Worm (Caenorhabditis elegans) whole organism, midembryonic: ENCODE measurements around the gene scl-10.

ENCODE experiments used
- T22C8.4 ChIP-seq: fragments of 200-800 bp; sonication (Bioruptor generic); IDR thresholded peaks from 2 replicates; pipeline ENCODE4 v1.3.6; 2022; ENCODE audit warnings: missing genetic modification characterization, missing compliant biosample characterization
- cog-1 ChIP-seq: sonication (generic microtip); optimal IDR thresholded peaks from 2 replicates; lab custom pipeline; 2016; ENCODE audit warnings: missing genetic modification characterization, missing compliant biosample characterization
- flt-1 ChIP-seq: fragments of 200-800 bp; sonication (Bioruptor generic); IDR thresholded peaks from 2 replicates; pipeline ENCODE4 v1.3.6; 2022; ENCODE audit warnings: missing genetic modification characterization, missing compliant biosample characterization
- klf-2 ChIP-seq: fragments of 200-800 bp; sonication (Bioruptor generic); conservative IDR thresholded peaks from 2 replicates; pipeline ENCODE4 v1.3.6; 2022; ENCODE audit warnings: missing genetic modification reagents, missing genetic modification characterization, missing compliant biosample characterization
- med-1 ChIP-seq: sonication (generic microtip); optimal IDR thresholded peaks from 2 replicates; lab custom pipeline; 2017; ENCODE audit warnings: missing genetic modification characterization, mild to moderate bottlenecking, missing compliant biosample characterization, antibody characterized with exemption, missing genetic modification reagents; ENCODE audit not compliant: insufficient read depth
- ref-1 ChIP-seq: fragments of 200-800 bp; sonication (Bioruptor generic); conservative IDR thresholded peaks from 2 replicates; pipeline ENCODE4 v1.3.6; 2022; ENCODE audit warnings: missing genetic modification reagents, missing genetic modification characterization, missing compliant biosample characterization
- tab-1 ChIP-seq: fragments of 200-800 bp; sonication (Bioruptor generic); IDR thresholded peaks from 2 replicates; pipeline ENCODE4 v1.3.6; 2022; ENCODE audit warnings: missing genetic modification characterization, missing compliant biosample characterization
- ztf-23 ChIP-seq: fragments of 200-800 bp; sonication (Bioruptor generic); IDR thresholded peaks from 2 replicates; pipeline ENCODE4 v1.3.6; 2022; ENCODE audit warnings: missing genetic modification reagents, missing genetic modification characterization, missing compliant biosample characterization
- ztf-29 ChIP-seq: fragments of 200-800 bp; sonication (Bioruptor generic); IDR thresholded peaks from 2 replicates; pipeline ENCODE4 v1.3.6; 2022; ENCODE audit warnings: missing genetic modification reagents, missing genetic modification characterization, missing compliant biosample characterization

Gene scl-10

ce11 chrIV:13022892-13023291 lies 25.4 kb upstream of the scl-10 start:
- TF ChIP-seq T22C8.4 (GFP tag; lab: Robert Waterston, UW) (no peak), ztf-23 (GFP tag; lab: Robert Waterston, UW) (0 out of 2 replicates have a peak, but pooled peaks have one; percentile 21)

- TF ChIP-seq flt-1 (no peak), tab-1 (GFP tag; lab: Robert Waterston, UW) (no peak), cog-1 (tag; lab: Kevin White, UChicago) (no peak), ztf-29 (no peak), med-1 (no peak), T22C8.4 (GFP tag; lab: Robert Waterston, UW) (no peak)
Observed at ce11 chrIV:13025853-13026343, 22.4 kb upstream of the scl-10 start.

- no peak for TF ChIP-seq cog-1 (tag; lab: Kevin White, UChicago)
- TF ChIP-seq tab-1 (GFP tag; lab: Robert Waterston, UW): no peak
- no peak for TF ChIP-seq T22C8.4 (GFP tag; lab: Robert Waterston, UW)
- TF ChIP-seq klf-2: no peak
- no peak for TF ChIP-seq med-1
- no peak for TF ChIP-seq ztf-23 (GFP tag; lab: Robert Waterston, UW)
- no peak for TF ChIP-seq flt-1
- TF ChIP-seq ztf-29: no peak
- TF ChIP-seq ref-1 (GFP tag; lab: Robert Waterston, UW): no peak
Observed at ce11 chrIV:13026762-13027161, 21.5 kb upstream of the scl-10 start.

ce11 chrIV:13027801-13028641 lies 20.2 kb upstream of the scl-10 start:
- TF ChIP-seq tab-1 (GFP tag; lab: Robert Waterston, UW): no peak
- no peak for TF ChIP-seq flt-1
- no peak for TF ChIP-seq T22C8.4 (GFP tag; lab: Robert Waterston, UW)
- no peak for TF ChIP-seq ztf-29
- no peak for TF ChIP-seq ref-1 (GFP tag; lab: Robert Waterston, UW)
- peak; percentile 6 for TF ChIP-seq cog-1 (tag; lab: Kevin White, UChicago)

- no peak for TF ChIP-seq ztf-29
- TF ChIP-seq med-1: no peak
- no peak for TF ChIP-seq ref-1 (GFP tag; lab: Robert Waterston, UW)
- no peak for TF ChIP-seq ztf-23 (GFP tag; lab: Robert Waterston, UW)
- no peak for TF ChIP-seq klf-2
- TF ChIP-seq T22C8.4 (GFP tag; lab: Robert Waterston, UW): no peak
- TF ChIP-seq flt-1: no peak
- no peak for TF ChIP-seq cog-1 (tag; lab: Kevin White, UChicago)
- no peak for TF ChIP-seq tab-1 (GFP tag; lab: Robert Waterston, UW)
Observed at ce11 chrIV:13028746-13029673, 19.2 kb upstream of the scl-10 start.

- TF ChIP-seq tab-1 (GFP tag; lab: Robert Waterston, UW) (0 out of 2 replicates have a peak, but pooled peaks have one; percentile 49), med-1 (no peak), flt-1 (0 out of 2 replicates have a peak, but pooled peaks have one; percentile 3), cog-1 (tag; lab: Kevin White, UChicago) (peak; percentile 46), klf-2 (no peak)
Observed at ce11 chrIV:13029674-13030466, 18.4 kb upstream of the scl-10 start.

- TF ChIP-seq ref-1 (GFP tag; lab: Robert Waterston, UW) (no peak), klf-2 (no peak; the same call in 1 of the 2 replicates), tab-1 (GFP tag; lab: Robert Waterston, UW) (0 out of 2 replicates have a peak, but pooled peaks have one; percentile 63), ztf-29 (no peak), cog-1 (tag; lab: Kevin White, UChicago) (peak; percentile 20), T22C8.4 (GFP tag; lab: Robert Waterston, UW) (no peak), flt-1 (no peak), med-1 (no peak), ztf-23 (GFP tag; lab: Robert Waterston, UW) (no peak)
Observed at ce11 chrIV:13030467-13031299, 17.6 kb upstream of the scl-10 start.

- TF ChIP-seq ref-1 (GFP tag; lab: Robert Waterston, UW): no peak
- TF ChIP-seq klf-2: no peak
- TF ChIP-seq tab-1 (GFP tag; lab: Robert Waterston, UW): no peak
- TF ChIP-seq cog-1 (tag; lab: Kevin White, UChicago): no peak
- TF ChIP-seq T22C8.4 (GFP tag; lab: Robert Waterston, UW): no peak
- no peak for TF ChIP-seq flt-1
Observed at ce11 chrIV:13032153-13032552, 16.1 kb upstream of the scl-10 start.
